Worm (Caenorhabditis elegans) whole organism, young adult: ENCODE measurements around the gene ugt-63.

Source experiments
- B0035.1 ChIP-seq: sonication (generic microtip); optimal IDR thresholded peaks from 2 replicates; lab custom pipeline; 2016; ENCODE audit warnings: missing genetic modification characterization, mild to moderate bottlenecking, missing compliant biosample characterization, missing genotype, missing genetic modification reagents
- F33H1.4 ChIP-seq: fragments of 200-800 bp; sonication (Bioruptor generic); IDR thresholded peaks from 2 replicates; pipeline ENCODE4 v1.3.6; 2022; ENCODE audit warnings: missing genetic modification reagents, missing genetic modification characterization, missing compliant biosample characterization
- F37B4.10 ChIP-seq: fragments of 200-800 bp; sonication (Bioruptor generic); IDR thresholded peaks from 2 replicates; pipeline ENCODE4 v1.3.6; 2022; ENCODE audit warnings: missing genetic modification characterization, missing compliant biosample characterization
- F49E8.2 ChIP-seq: sonication (generic microtip); optimal IDR thresholded peaks from 3 replicates; lab custom pipeline; 2017; ENCODE audit warnings: missing genetic modification characterization, mild to moderate bottlenecking, missing compliant biosample characterization, antibody characterized with exemption, moderate library complexity; ENCODE audit not compliant: insufficient read depth
- F57A8.1 ChIP-seq: fragments of 200-800 bp; sonication (Bioruptor generic); optimal IDR thresholded peaks from 2 replicates; lab custom pipeline; 2018; ENCODE audit warnings: mild to moderate bottlenecking, missing genetic modification characterization, moderate library complexity, missing compliant biosample characterization
- ZK185.1 ChIP-seq: sonication (generic microtip); optimal IDR thresholded peaks from 2 replicates; lab custom pipeline; 2016; ENCODE audit warnings: mild to moderate bottlenecking, missing genetic modification characterization, missing compliant biosample characterization; ENCODE audit not compliant: poor library complexity, severe bottlenecking
- ama-1 ChIP-seq, 3 experiments: fragments of 150-350 bp in 1 of 3; sonication (generic microtip) in 2 of 3; optimal IDR thresholded peaks; 2 replicates each; lab custom pipeline; 2014 to 2018; ENCODE audit warnings: missing biosample characterization in 2 of 3, missing genetic modification characterization in 2 of 3, missing genetic modification reagents in 2 of 3
- aptf-2 ChIP-seq: fragments of 200-800 bp; sonication (Bioruptor generic); conservative IDR thresholded peaks from 2 replicates; pipeline ENCODE4 v1.3.6; 2022; ENCODE audit warnings: missing genetic modification reagents, missing genetic modification characterization, missing compliant biosample characterization
- attf-5 ChIP-seq: fragments of 200-800 bp; sonication (Bioruptor generic); optimal IDR thresholded peaks from 2 replicates; lab custom pipeline; 2018; ENCODE audit warnings: mild to moderate bottlenecking, missing genetic modification characterization, missing compliant biosample characterization
- attf-6 ChIP-seq: fragments of 200-800 bp; sonication (Bioruptor generic); IDR thresholded peaks from 2 replicates; pipeline ENCODE4 v1.3.6; 2022; ENCODE audit warnings: missing genetic modification reagents, missing genetic modification characterization, missing compliant biosample characterization
- bed-2 ChIP-seq: fragments of 200-800 bp; sonication (Bioruptor generic); IDR thresholded peaks from 2 replicates; pipeline ENCODE4 v1.3.6; 2022; ENCODE audit warnings: missing genetic modification reagents, missing genetic modification characterization, missing compliant biosample characterization
- ccch-3 ChIP-seq: fragments of 200-800 bp; sonication (Bioruptor generic); optimal IDR thresholded peaks from 2 replicates; lab custom pipeline; 2018; ENCODE audit warnings: mild to moderate bottlenecking, missing genetic modification characterization, missing compliant biosample characterization
- ceh-40 ChIP-seq: fragments of 200-800 bp; sonication (Bioruptor generic); IDR thresholded peaks from 2 replicates; pipeline ENCODE4 v1.3.6; 2022; ENCODE audit warnings: missing genetic modification characterization, missing compliant biosample characterization
- ceh-58 ChIP-seq: fragments of 200-800 bp; sonication (Bioruptor generic); IDR thresholded peaks from 2 replicates; pipeline ENCODE4 v1.3.6; 2022; ENCODE audit warnings: missing genetic modification characterization, missing compliant biosample characterization
- ceh-91 ChIP-seq: fragments of 200-800 bp; sonication (Bioruptor generic); IDR thresholded peaks from 2 replicates; pipeline ENCODE4 v1.3.6; 2022; ENCODE audit warnings: missing genetic modification reagents, missing genetic modification characterization, missing compliant biosample characterization
- dox-1 ChIP-seq: fragments of 200-800 bp; sonication (Bioruptor generic); IDR thresholded peaks from 2 replicates; pipeline ENCODE4 v1.3.6; 2022; ENCODE audit warnings: missing genetic modification reagents, missing genetic modification characterization, missing compliant biosample characterization
- egl-18 ChIP-seq: fragments of 200-800 bp; sonication (Bioruptor generic); IDR thresholded peaks from 2 replicates; pipeline ENCODE4 v1.3.6; 2022; ENCODE audit warnings: missing genetic modification reagents, missing genetic modification characterization, missing compliant biosample characterization
- egrh-3 ChIP-seq: fragments of 200-800 bp; sonication (Bioruptor generic); IDR thresholded peaks from 2 replicates; pipeline ENCODE4 v1.3.6; 2022; ENCODE audit warnings: missing genetic modification reagents, missing genetic modification characterization, missing compliant biosample characterization
- fkh-3 ChIP-seq: sonication (generic microtip); optimal IDR thresholded peaks from 2 replicates; lab custom pipeline; 2016; ENCODE audit warnings: mild to moderate bottlenecking, missing genetic modification characterization, missing compliant biosample characterization
- hlh-12 ChIP-seq: sonication (generic microtip); optimal IDR thresholded peaks from 2 replicates; lab custom pipeline; 2016; ENCODE audit warnings: missing genetic modification characterization, missing compliant biosample characterization
- hlh-26 ChIP-seq: fragments of 200-800 bp; sonication (Bioruptor generic); conservative IDR thresholded peaks from 2 replicates; pipeline ENCODE4 v1.3.6; 2022; ENCODE audit warnings: missing genetic modification reagents, missing genetic modification characterization, missing compliant biosample characterization
- hmg-1.2 ChIP-seq: fragments of 200-800 bp; sonication (Bioruptor generic); IDR thresholded peaks from 2 replicates; pipeline ENCODE4 v1.3.6; 2022; ENCODE audit warnings: missing genetic modification reagents, missing genetic modification characterization, missing compliant biosample characterization
- hsf-1 ChIP-seq: fragments of 200-800 bp; sonication (Bioruptor generic); IDR thresholded peaks from 2 replicates; pipeline ENCODE4 v1.3.6; 2022; ENCODE audit warnings: missing genetic modification reagents, missing genetic modification characterization, missing compliant biosample characterization
- lag-1 ChIP-seq: fragments of 200-800 bp; sonication (Bioruptor generic); IDR thresholded peaks from 2 replicates; pipeline ENCODE4 v1.3.6; 2022; ENCODE audit warnings: missing genetic modification reagents, missing genetic modification characterization, missing compliant biosample characterization
- let-526 ChIP-seq: fragments of 200-800 bp; sonication (Bioruptor generic); IDR thresholded peaks from 2 replicates; pipeline ENCODE4 v1.3.6; 2022; ENCODE audit warnings: missing genetic modification reagents, missing genetic modification characterization, missing compliant biosample characterization
- lin-40 ChIP-seq: sonication (generic microtip); optimal IDR thresholded peaks from 2 replicates; lab custom pipeline; 2016; ENCODE audit warnings: missing genetic modification characterization, mild to moderate bottlenecking, missing compliant biosample characterization, missing genotype, missing genetic modification reagents
- lin-54 ChIP-seq: fragments of 200-800 bp; sonication (Bioruptor generic); optimal IDR thresholded peaks from 2 replicates; lab custom pipeline; 2018; ENCODE audit warnings: mild to moderate bottlenecking, missing genetic modification characterization, missing compliant biosample characterization
- madf-3 ChIP-seq: fragments of 200-800 bp; sonication (Bioruptor generic); IDR thresholded peaks from 2 replicates; pipeline ENCODE4 v1.3.6; 2022; ENCODE audit warnings: missing genetic modification reagents, missing genetic modification characterization, missing compliant biosample characterization
- madf-8 ChIP-seq: fragments of 200-800 bp; sonication (Bioruptor generic); conservative IDR thresholded peaks from 2 replicates; pipeline ENCODE4 v1.3.6; 2022; ENCODE audit warnings: missing genetic modification reagents, missing genetic modification characterization, missing compliant biosample characterization
- mxl-1 ChIP-seq: sonication (generic microtip); optimal IDR thresholded peaks from 2 replicates; lab custom pipeline; 2016; ENCODE audit warnings: missing genetic modification characterization, missing compliant biosample characterization
- nfya-2 ChIP-seq: fragments of 200-800 bp; sonication (Bioruptor generic); IDR thresholded peaks from 2 replicates; pipeline ENCODE4 v1.3.6; 2022; ENCODE audit warnings: missing genetic modification reagents, missing genetic modification characterization, missing compliant biosample characterization
- nhr-27 ChIP-seq: fragments of 200-800 bp; sonication (Bioruptor generic); optimal IDR thresholded peaks from 2 replicates; lab custom pipeline; 2018; ENCODE audit warnings: mild to moderate bottlenecking, missing genetic modification characterization, moderate library complexity, missing compliant biosample characterization
- repo-1 ChIP-seq: sonication (generic microtip); optimal IDR thresholded peaks from 2 replicates; lab custom pipeline; 2017; ENCODE audit warnings: mild to moderate bottlenecking, missing genetic modification characterization, missing compliant biosample characterization
- sdz-38 ChIP-seq: sonication (generic microtip); optimal IDR thresholded peaks from 2 replicates; lab custom pipeline; 2016; ENCODE audit warnings: missing genotype, missing genetic modification characterization, missing compliant biosample characterization
- unc-130 ChIP-seq: sonication (generic microtip); optimal IDR thresholded peaks from 2 replicates; lab custom pipeline; 2016; ENCODE audit warnings: missing genetic modification reagents, missing genetic modification characterization, missing compliant biosample characterization
- zim-3 ChIP-seq: sonication (generic microtip); optimal IDR thresholded peaks from 2 replicates; lab custom pipeline; 2017; ENCODE audit warnings: mild to moderate bottlenecking, missing genetic modification characterization, moderate library complexity, missing compliant biosample characterization
- ztf-26 ChIP-seq: sonication (generic microtip); optimal IDR thresholded peaks from 2 replicates; lab custom pipeline; 2017; ENCODE audit warnings: missing genetic modification characterization, missing compliant biosample characterization
- ztf-6 ChIP-seq: fragments of 200-800 bp; sonication (Bioruptor generic); IDR thresholded peaks from 2 replicates; pipeline ENCODE4 v1.3.6; 2022; ENCODE audit warnings: missing genetic modification reagents, missing genetic modification characterization, missing compliant biosample characterization

The ugt-63 gene

DNA sequence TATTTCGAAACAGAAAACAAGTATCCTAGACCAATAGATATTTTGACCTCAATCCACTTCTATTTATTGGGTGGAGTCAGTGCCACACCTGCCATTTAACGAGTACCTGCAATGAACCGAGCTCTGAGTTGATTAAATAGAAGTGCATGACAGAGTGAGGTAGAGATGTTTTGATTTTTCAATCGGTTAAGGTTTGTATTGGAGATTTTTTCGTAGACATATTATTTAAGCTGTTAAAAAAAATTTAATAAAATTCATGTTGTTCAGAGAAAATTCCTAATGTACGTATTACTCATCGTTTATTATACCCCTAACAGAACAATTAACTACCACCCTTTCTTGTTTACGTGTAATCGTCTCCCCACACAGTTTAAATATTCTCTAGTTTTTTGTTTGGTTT, 44.9 kb upstream of the ugt-63 start, which contains the start of gene srx-38:
Gene srx-38, minus strand, starts transcription at position 101 of the 400 bp plus-strand sequence.
- no peak for TF ChIP-seq attf-6
- TF ChIP-seq hsf-1, result no peak
- no peak for TF ChIP-seq ZK185.1 (tag; lab: Kevin White, UChicago)
- no peak for TF ChIP-seq lag-1 (GFP tag; lab: Robert Waterston, UW)

DNA sequence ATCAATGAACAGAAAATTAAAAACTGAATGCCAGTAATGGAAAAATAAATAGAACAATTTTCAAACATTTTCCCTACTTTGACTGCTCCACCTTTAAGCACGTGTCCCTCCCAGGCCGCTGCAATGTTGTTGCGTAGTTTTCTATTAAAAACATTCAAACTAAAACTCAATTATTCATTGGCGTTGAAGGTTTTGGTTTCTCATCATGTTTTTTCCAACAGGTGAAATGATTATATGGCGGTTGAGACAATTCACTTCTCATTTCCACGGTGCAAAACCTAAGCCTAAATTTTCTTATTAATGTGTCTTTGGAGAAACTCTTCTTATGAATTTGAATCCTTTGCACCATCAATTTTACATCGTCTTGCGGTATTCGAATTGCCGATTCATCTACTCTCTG, 40.3 kb upstream of the ugt-63 start, which contains the start of gene srh-130:
Gene srh-130, plus strand, starts transcription at position 301 of the 400 bp plus-strand sequence.
- TF ChIP-seq bed-2 (GFP tag; lab: Robert Waterston, UW) (no peak), ZK185.1 (tag; lab: Kevin White, UChicago) (no peak), ceh-58 (GFP tag; lab: Robert Waterston, UW) (no peak), dox-1 (GFP tag; lab: Robert Waterston, UW) (no peak), madf-3 (GFP tag; lab: Robert Waterston, UW) (no peak), ceh-40 (GFP tag; lab: Robert Waterston, UW) (no peak), egrh-3 (GFP tag; lab: Robert Waterston, UW) (no peak), nfya-2 (no peak), F49E8.2 (tag; lab: Kevin White, UChicago) (no peak), let-526 (no peak), ccch-3 (GFP tag; lab: Kevin White, UChicago) (no peak), hlh-12 (tag; lab: Kevin White, UChicago) (no peak), nhr-27 (tag; lab: Kevin White, UChicago) (no peak), attf-5 (GFP tag; lab: Kevin White, UChicago) (no peak), zim-3 (tag; lab: Kevin White, UChicago) (no peak)

DNA sequence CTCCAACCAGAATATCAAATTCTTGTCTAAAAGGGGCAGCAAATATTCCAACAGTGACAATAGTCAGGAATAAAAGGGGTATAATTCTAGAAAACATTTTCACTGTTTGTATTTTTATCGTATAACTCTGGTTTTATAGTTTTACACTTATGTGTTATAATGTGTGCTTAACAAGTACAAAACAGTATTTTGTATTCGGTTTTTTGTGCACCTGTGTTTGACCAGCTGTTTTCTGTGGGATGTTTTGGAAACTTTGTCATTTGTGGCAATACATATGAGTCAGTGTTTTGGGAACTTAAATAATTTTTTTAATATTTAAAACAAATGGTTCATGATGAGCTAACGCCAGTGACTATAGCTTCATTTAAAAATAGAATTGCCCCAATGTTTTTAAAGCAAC, 35.8 kb upstream of the ugt-63 start, which contains the start of gene F14F9.6:
Gene F14F9.6, minus strand, starts transcription at position 101 of the 400 bp plus-strand sequence.
- TF ChIP-seq mxl-1 (tag; lab: Kevin White, UChicago), result no peak
- no peak for TF ChIP-seq F57A8.1 (GFP tag; lab: Kevin White, UChicago)
- TF ChIP-seq attf-5 (GFP tag; lab: Kevin White, UChicago), result no peak
- TF ChIP-seq ceh-58 (GFP tag; lab: Robert Waterston, UW), result no peak

DNA sequence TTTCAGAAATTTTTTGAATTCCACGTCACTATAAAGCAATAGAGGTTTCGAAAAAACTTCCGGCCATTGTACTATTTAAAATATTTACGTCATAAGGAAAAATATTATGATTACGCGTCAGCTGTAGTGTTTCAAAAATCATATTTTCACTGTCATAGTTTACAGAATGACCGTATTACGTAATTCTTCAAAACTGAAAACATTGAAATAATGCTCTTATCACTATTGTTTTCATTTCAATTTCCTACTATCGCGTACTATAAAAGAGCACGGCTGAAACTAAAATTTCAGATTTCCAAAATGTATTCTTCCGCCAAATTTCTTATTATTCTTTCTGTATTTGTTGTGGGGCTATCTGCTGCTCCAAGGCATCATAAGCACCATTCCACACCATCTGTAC, 34.0 kb upstream of the ugt-63 start, which contains the start of gene F14F9.2:
Gene F14F9.2, plus strand, starts transcription at position 301 of the 400 bp plus-strand sequence.
- TF ChIP-seq hlh-26 (GFP tag; lab: Robert Waterston, UW), result no peak
- no peak for TF ChIP-seq repo-1
- no peak for TF ChIP-seq unc-130 (GFP tag; lab: Kevin White, UChicago)
- TF ChIP-seq F37B4.10, result no peak
- TF ChIP-seq, all 124 proteins: peak for 0

DNA sequence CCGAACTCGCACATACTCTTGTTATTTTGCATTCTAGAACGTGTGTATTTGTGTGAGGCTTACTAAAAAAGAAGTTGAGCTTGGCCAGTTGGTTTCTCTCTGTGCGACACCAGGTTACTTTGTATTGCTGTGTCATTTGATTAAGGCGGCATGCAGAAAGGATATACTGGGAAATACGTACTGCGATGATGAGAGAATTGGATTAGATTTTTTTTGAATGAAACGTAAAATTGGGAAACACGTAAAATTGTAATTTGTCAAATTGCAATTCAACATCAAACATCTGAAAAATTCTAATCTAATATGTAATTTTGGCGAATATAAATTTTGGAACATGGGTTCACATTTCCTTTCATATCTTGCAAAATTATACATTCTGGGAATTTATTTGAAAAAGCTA, 33.2 kb upstream of the ugt-63 start, which contains the start of gene srh-129:
Gene srh-129, minus strand, starts transcription at position 101 of the 400 bp plus-strand sequence.
- TF ChIP-seq egl-18 (GFP tag; lab: Robert Waterston, UW) (no peak), lin-54 (GFP tag; lab: Kevin White, UChicago) (no peak), sdz-38 (tag; lab: Kevin White, UChicago) (no peak), let-526 (no peak), lag-1 (GFP tag; lab: Robert Waterston, UW) (no peak)
- TF ChIP-seq, all 124 proteins: peak for 0

DNA sequence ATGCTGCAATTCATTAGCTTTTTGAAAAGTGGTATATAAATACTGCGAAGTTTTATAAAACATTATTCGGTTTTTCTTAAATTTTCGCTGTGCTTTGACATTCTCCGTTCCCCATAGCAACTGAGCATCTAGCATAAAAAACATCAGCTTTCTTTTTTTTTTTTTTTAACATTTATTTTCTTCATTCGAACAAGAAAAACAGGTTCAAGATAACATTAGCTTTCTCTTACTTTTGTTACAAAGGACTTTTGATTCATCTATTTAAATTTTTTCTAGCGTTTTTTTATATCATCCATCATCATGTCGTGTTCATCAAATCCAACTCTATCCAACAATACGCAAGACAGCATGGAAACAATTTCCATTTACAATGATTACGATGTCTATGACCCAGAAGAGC, 27.3 kb upstream of the ugt-63 start, which contains the start of gene F14F9.3:
Gene F14F9.3, plus strand, starts transcription at position 301 of the 400 bp plus-strand sequence.
- TF ChIP-seq ama-1 (optimal IDR thresholded peaks at IDR 0.05; lab: Kevin White, UChicago), result no peak
- TF ChIP-seq ama-1 (GFP tag; optimal IDR thresholded peaks at IDR 0.05; lab: Kevin White, UChicago), result no peak
- TF ChIP-seq ztf-26, result no peak
- TF ChIP-seq hmg-1.2 (GFP tag; lab: Robert Waterston, UW), result no peak
- no peak for TF ChIP-seq F33H1.4 (GFP tag; lab: Robert Waterston, UW)
- no peak for TF ChIP-seq madf-8
- no peak for TF ChIP-seq aptf-2
- TF ChIP-seq hsf-1, result no peak
- TF ChIP-seq ccch-3 (GFP tag; lab: Kevin White, UChicago), result no peak
- TF ChIP-seq F49E8.2 (tag; lab: Kevin White, UChicago), result no peak
- TF ChIP-seq ztf-6 (GFP tag; lab: Robert Waterston, UW), result no peak
- no peak for TF ChIP-seq B0035.1 (tag; lab: Kevin White, UChicago)
- no peak for TF ChIP-seq ceh-40 (GFP tag; lab: Robert Waterston, UW)
- TF ChIP-seq lin-40 (tag; lab: Kevin White, UChicago), result no peak
- TF ChIP-seq F57A8.1 (GFP tag; lab: Kevin White, UChicago), result no peak
- TF ChIP-seq fkh-3 (tag; lab: Kevin White, UChicago), result no peak
- TF ChIP-seq lin-54 (GFP tag; lab: Kevin White, UChicago), result no peak
- no peak for TF ChIP-seq ceh-91 (GFP tag; lab: Robert Waterston, UW)
